Fruit fly (Drosophila melanogaster) whole organism, embryonic: ENCODE measurements around the gene CG9328.
A peak's percentile ranks its signal among the peaks of the same experiment; 100 is the strongest.

ENCODE experiments used
- ATbp ChIP-seq: fragments of 200-800 bp; sonication (Bioruptor generic); optimal IDR thresholded peaks from 2 replicates; lab custom pipeline; 2017; ENCODE audit warnings: missing biosample characterization, mild to moderate bottlenecking, missing genetic modification characterization, missing genetic modification reagents
- Atf6 ChIP-seq: fragments of 200-800 bp; sonication (Bioruptor generic); IDR thresholded peaks from 2 replicates; pipeline ENCODE4 v1.3.6; 2022; ENCODE audit warnings: missing biosample characterization, missing genetic modification characterization
- Blimp-1 ChIP-seq: fragments of 200-800 bp; sonication (Bioruptor generic); optimal IDR thresholded peaks from 3 replicates; lab custom pipeline; 2018; ENCODE audit warnings: missing biosample characterization, missing genetic modification characterization, mild to moderate bottlenecking, moderate library complexity, missing genetic modification reagents
- CG1024 ChIP-seq: fragments of 200-800 bp; sonication (Bioruptor generic); IDR thresholded peaks from 2 replicates; pipeline ENCODE4 v1.3.6; 2022; ENCODE audit warnings: missing biosample characterization, missing genetic modification characterization
- CG10654 ChIP-seq: fragments of 200-800 bp; sonication (Bioruptor generic); optimal IDR thresholded peaks from 2 replicates; lab custom pipeline; 2016; ENCODE audit warnings: missing biosample characterization, missing genetic modification characterization
- CG10959 ChIP-seq: fragments of 200-800 bp; sonication (Bioruptor generic); IDR thresholded peaks from 2 replicates; pipeline ENCODE4 v1.3.6; 2022; ENCODE audit warnings: missing biosample characterization, missing genetic modification characterization
- CG10979 ChIP-seq: fragments of 200-800 bp; sonication (Bioruptor generic); optimal IDR thresholded peaks from 2 replicates; lab custom pipeline; 2018; ENCODE audit warnings: missing biosample characterization, mild to moderate bottlenecking, missing genetic modification characterization, moderate library complexity
- CG11560 ChIP-seq: fragments of 200-800 bp; sonication (Bioruptor generic); IDR thresholded peaks from 3 replicates; pipeline ENCODE4 v1.3.6; 2022; ENCODE audit warnings: missing biosample characterization, missing genetic modification characterization
- CG12236 ChIP-seq: fragments of 200-800 bp; sonication (Bioruptor generic); optimal IDR thresholded peaks from 2 replicates; lab custom pipeline; 2016; ENCODE audit warnings: missing biosample characterization, missing genetic modification characterization
- CG14710 ChIP-seq: fragments of 200-800 bp; sonication (Bioruptor generic); optimal IDR thresholded peaks from 3 replicates; lab custom pipeline; 2019; ENCODE audit warnings: missing biosample characterization, mild to moderate bottlenecking, missing genetic modification characterization, moderate library complexity
- CG16813 ChIP-seq: fragments of 200-800 bp; sonication (Bioruptor generic); IDR thresholded peaks from 3 replicates; pipeline ENCODE4 v1.3.6; 2022; ENCODE audit warnings: missing biosample characterization, missing genetic modification characterization; ENCODE audit not compliant: partially characterized antibody
- CG17359 ChIP-seq: fragments of 200-800 bp; sonication (Bioruptor generic); optimal IDR thresholded peaks from 3 replicates; lab custom pipeline; 2018; ENCODE audit warnings: missing biosample characterization, mild to moderate bottlenecking, missing genetic modification characterization, moderate library complexity
- CG17829 ChIP-seq: fragments of 200-800 bp; optimal IDR thresholded peaks from 2 replicates; lab custom pipeline; 2019; ENCODE audit warnings: missing biosample characterization, mild to moderate bottlenecking, missing genetic modification characterization, moderate library complexity
- CG17912 ChIP-seq: fragments of 200-800 bp; sonication (Bioruptor generic); optimal IDR thresholded peaks from 2 replicates; lab custom pipeline; 2018; ENCODE audit warnings: missing biosample characterization, mild to moderate bottlenecking, missing genetic modification characterization
- CG34376 ChIP-seq: fragments of 200-800 bp; sonication (Bioruptor generic); optimal IDR thresholded peaks from 2 replicates; lab custom pipeline; 2018; ENCODE audit warnings: missing biosample characterization, mild to moderate bottlenecking, missing genetic modification characterization
- CG5953 ChIP-seq: fragments of 200-800 bp; sonication (Bioruptor generic); IDR thresholded peaks from 2 replicates; pipeline ENCODE4 v1.3.6; 2022; ENCODE audit warnings: missing biosample characterization, missing genetic modification characterization
- CG6765 ChIP-seq: fragments of 200-800 bp; sonication (Bioruptor generic); optimal IDR thresholded peaks from 3 replicates; lab custom pipeline; 2017; ENCODE audit warnings: missing biosample characterization, mild to moderate bottlenecking, missing genetic modification characterization
- CG6791 ChIP-seq: fragments of 200-800 bp; sonication (Bioruptor generic); IDR thresholded peaks from 3 replicates; pipeline ENCODE4 v1.3.6; 2022; ENCODE audit warnings: missing biosample characterization, missing genetic modification characterization; ENCODE audit not compliant: partially characterized antibody
- CG8359 ChIP-seq: fragments of 200-800 bp; sonication (Bioruptor generic); optimal IDR thresholded peaks from 2 replicates; lab custom pipeline; 2017; ENCODE audit warnings: missing biosample characterization, mild to moderate bottlenecking, missing genetic modification characterization, borderline replicate concordance
- CHES-1-like ChIP-seq: fragments of 200-800 bp; sonication (Bioruptor generic); optimal IDR thresholded peaks from 2 replicates; lab custom pipeline; 2016; ENCODE audit warnings: missing biosample characterization, missing genetic modification characterization
- Dip2 ChIP-seq: fragments of 200-800 bp; sonication (Bioruptor generic); IDR thresholded peaks from 2 replicates; pipeline ENCODE4 v1.3.6; 2022; ENCODE audit warnings: missing biosample characterization, missing genetic modification characterization
- Dp ChIP-seq: fragments of 200-800 bp; sonication (Bioruptor generic); optimal IDR thresholded peaks from 2 replicates; lab custom pipeline; 2018; ENCODE audit warnings: missing biosample characterization, mild to moderate bottlenecking, missing genetic modification characterization, moderate library complexity
- E2f1 ChIP-seq: fragments of 200-800 bp; sonication (Bioruptor generic); IDR thresholded peaks from 2 replicates; pipeline ENCODE4 v1.3.6; 2022; ENCODE audit warnings: missing biosample characterization, missing genetic modification characterization
- Eip74EF ChIP-seq, 2 experiments: fragments of 200-800 bp in 1 of 2; fragments of >200 bp in 1 of 2; sonication (Bioruptor generic) in 1 of 2; optimal IDR thresholded peaks; 2 replicates each; lab custom pipeline; 2017 to 2019; ENCODE audit warnings: missing biosample characterization in 2 of 2, missing genetic modification characterization in 2 of 2, mild to moderate bottlenecking in 1 of 2, moderate library complexity in 1 of 2
- HmgZ ChIP-seq: fragments of 200-800 bp; sonication (Bioruptor generic); optimal IDR thresholded peaks from 2 replicates; lab custom pipeline; 2018; ENCODE audit warnings: missing biosample characterization, mild to moderate bottlenecking, missing genetic modification characterization
- Rfx ChIP-seq: fragments of 200-800 bp; sonication (Bioruptor generic); IDR thresholded peaks from 2 replicates; pipeline ENCODE4 v1.3.6; 2022; ENCODE audit warnings: missing biosample characterization, missing genetic modification characterization
- Vsx1 ChIP-seq: fragments of 200-800 bp; sonication (Bioruptor generic); optimal IDR thresholded peaks from 2 replicates; lab custom pipeline; 2017; ENCODE audit warnings: missing biosample characterization, mild to moderate bottlenecking, missing genetic modification characterization, missing genetic modification reagents
- ab ChIP-seq: fragments of 200-800 bp; sonication (Bioruptor generic); optimal IDR thresholded peaks from 2 replicates; lab custom pipeline; 2016; ENCODE audit warnings: missing biosample characterization, missing genetic modification characterization
- aop ChIP-seq: fragments of 200-800 bp; sonication (Bioruptor generic); IDR thresholded peaks from 2 replicates; pipeline ENCODE4 v1.3.6; 2022; ENCODE audit warnings: missing biosample characterization, missing genetic modification characterization
- ap ChIP-seq: fragments of 200-800 bp; sonication (Bioruptor generic); IDR thresholded peaks from 2 replicates; pipeline ENCODE4 v1.3.6; 2022; ENCODE audit warnings: missing biosample characterization, missing genetic modification characterization
- btn ChIP-seq: fragments of 200-800 bp; sonication (Bioruptor generic); optimal IDR thresholded peaks from 2 replicates; lab custom pipeline; 2016; ENCODE audit warnings: missing biosample characterization, missing genetic modification characterization
- crp ChIP-seq, 2 experiments: fragments of 200-800 bp; sonication (Bioruptor generic); optimal IDR thresholded peaks; 2 replicates in 1 of 2; 3 replicates in 1 of 2; lab custom pipeline; 2017; ENCODE audit warnings: missing biosample characterization in 2 of 2, missing genetic modification characterization in 2 of 2, mild to moderate bottlenecking in 1 of 2, moderate library complexity in 1 of 2
- ham ChIP-seq: fragments of 200-800 bp; sonication (Bioruptor generic); IDR thresholded peaks from 2 replicates; pipeline ENCODE4 v1.3.6; 2022; ENCODE audit warnings: missing biosample characterization, missing genetic modification characterization
- hbn ChIP-seq: fragments of 200-800 bp; sonication (Bioruptor generic); IDR thresholded peaks from 2 replicates; pipeline ENCODE4 v1.3.6; 2022; ENCODE audit warnings: missing biosample characterization, missing genetic modification characterization; ENCODE audit not compliant: partially characterized antibody
- hkb ChIP-seq, 2 experiments: fragments of 200-800 bp in 1 of 2; fragments of >200 bp in 1 of 2; sonication (Bioruptor generic) in 1 of 2; IDR thresholded peaks in 1 of 2; optimal IDR thresholded peaks in 1 of 2; 2 replicates each; pipeline versions ENCODE4 v1.3.6 to Lab custom; 2017 to 2022; ENCODE audit warnings: missing biosample characterization in 1 of 2, missing genetic modification characterization in 1 of 2
- ken ChIP-seq: fragments of 200-800 bp; sonication (Bioruptor generic); IDR thresholded peaks from 3 replicates; pipeline ENCODE4 v1.3.6; 2022; ENCODE audit warnings: missing biosample characterization, missing genetic modification characterization
- lab ChIP-seq: fragments of 200-800 bp; sonication (Bioruptor generic); optimal IDR thresholded peaks from 3 replicates; lab custom pipeline; 2017; ENCODE audit warnings: missing biosample characterization, missing genetic modification characterization, mild to moderate bottlenecking, moderate library complexity, missing genetic modification reagents
- lilli ChIP-seq: fragments of 200-800 bp; sonication (Bioruptor generic); optimal IDR thresholded peaks from 3 replicates; lab custom pipeline; 2016; ENCODE audit warnings: missing biosample characterization, missing genetic modification characterization
- lola ChIP-seq, 3 experiments: fragments of >200 bp in 2 of 3; fragments of 200-800 bp in 1 of 3; sonication (Bioruptor generic) in 1 of 3; optimal IDR thresholded peaks; 2 replicates each; lab custom pipeline; 2017 to 2019; ENCODE audit warnings: missing biosample characterization in 3 of 3, missing genetic modification characterization in 3 of 3, mild to moderate bottlenecking in 1 of 3, moderate library complexity in 1 of 3
- pnt ChIP-seq: fragments of 200-800 bp; sonication (Bioruptor generic); optimal IDR thresholded peaks from 3 replicates; lab custom pipeline; 2016; ENCODE audit warnings: missing biosample characterization, missing genetic modification characterization
- psq ChIP-seq: fragments of 200-800 bp; sonication (Bioruptor generic); optimal IDR thresholded peaks from 2 replicates; lab custom pipeline; 2017; ENCODE audit warnings: missing biosample characterization, missing genetic modification characterization
- repo ChIP-seq: fragments of 200-800 bp; sonication (Bioruptor generic); optimal IDR thresholded peaks from 2 replicates; lab custom pipeline; 2016; ENCODE audit warnings: missing biosample characterization, missing genetic modification characterization
- sens-2 ChIP-seq: fragments of 200-800 bp; sonication (Bioruptor generic); IDR thresholded peaks from 2 replicates; pipeline ENCODE4 v1.3.6; 2022; ENCODE audit warnings: missing biosample characterization, missing genetic modification characterization
- sqz ChIP-seq: fragments of 200-800 bp; sonication (Bioruptor generic); optimal IDR thresholded peaks from 3 replicates; lab custom pipeline; 2018; ENCODE audit warnings: missing biosample characterization, mild to moderate bottlenecking, missing genetic modification characterization
- tup ChIP-seq: fragments of 200-800 bp; sonication (Bioruptor generic); optimal IDR thresholded peaks from 2 replicates; lab custom pipeline; 2016; ENCODE audit warnings: missing biosample characterization, mild to moderate bottlenecking, missing genetic modification characterization, moderate library complexity
- twi ChIP-seq: fragments of 200-800 bp; optimal IDR thresholded peaks from 2 replicates; lab custom pipeline; 2019; ENCODE audit warnings: missing biosample characterization, mild to moderate bottlenecking, missing genetic modification characterization, moderate library complexity
- usp ChIP-seq: fragments of >200 bp; optimal IDR thresholded peaks from 2 replicates; lab custom pipeline; 2017; ENCODE audit warnings: missing biosample characterization, missing genetic modification characterization
- zen2 ChIP-seq: fragments of 200-800 bp; sonication (Bioruptor generic); IDR thresholded peaks from 3 replicates; pipeline ENCODE4 v1.3.6; 2022; ENCODE audit warnings: missing biosample characterization, missing genetic modification characterization; ENCODE audit not compliant: partially characterized antibody

The CG9328 gene

DNA sequence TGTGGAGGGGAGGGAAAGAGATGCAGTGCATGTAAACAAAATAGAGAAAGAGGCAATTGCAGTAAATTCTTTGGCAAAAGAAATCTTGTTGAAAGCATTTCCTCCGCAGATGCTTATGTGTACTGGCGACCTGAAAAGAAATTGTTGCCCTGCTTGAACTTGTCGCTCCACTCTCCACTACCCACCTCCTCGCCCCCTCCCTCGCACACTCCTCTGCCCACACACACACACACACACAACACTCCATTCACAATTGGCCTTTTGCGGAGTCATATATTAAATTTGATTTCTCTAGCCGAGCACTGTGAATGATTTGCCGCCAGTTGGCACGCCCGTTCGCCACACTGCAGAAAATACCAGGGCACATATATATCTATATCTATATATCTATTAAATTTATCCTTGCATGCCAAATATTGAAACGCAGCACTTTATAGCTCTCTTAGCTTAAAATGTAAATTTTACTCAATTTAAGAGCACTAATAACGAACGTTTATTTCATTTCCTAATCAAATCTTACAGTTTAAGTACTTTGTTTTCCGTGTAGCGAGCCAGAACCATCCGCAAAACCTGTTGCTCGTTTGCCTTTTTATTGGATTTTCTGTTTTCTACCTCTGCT is 38.6 kb upstream of the CG9328 start (continued):
- TF ChIP-seq CG10979 (tag; lab: Kevin White, UChicago) (peak; percentile 68), CG17829 (peak; percentile 72), aop (GFP tag; lab: Robert Waterston, UW) (no peak), ham (GFP tag; lab: Robert Waterston, UW) (peak; percentile 26; the same call in 1 of the 2 replicates), Dp (GFP tag; lab: Kevin White, UChicago) (no peak), E2f1 (GFP tag; lab: Robert Waterston, UW) (peak; percentile 64), HmgZ (tag; lab: Kevin White, UChicago) (peak; percentile 31), CG10654 (GFP tag; lab: Kevin White, UChicago) (peak; percentile 19), CG1024 (GFP tag; lab: Robert Waterston, UW) (peak; percentile 44; the same call in 1 of the 2 replicates), CG6791 (GFP tag; lab: Robert Waterston, UW) (no peak), repo (GFP tag; lab: Kevin White, UChicago) (peak; percentile 20), pnt (GFP tag; lab: Kevin White, UChicago) (no peak), Dip2 (GFP tag; lab: Robert Waterston, UW) (no peak), sens-2 (GFP tag; lab: Robert Waterston, UW) (peak; percentile 35; the same call in 1 of the 2 replicates), ken (GFP tag; lab: Robert Waterston, UW) (peak; percentile 49; the same call in 1 of the 3 replicates), Atf6 (peak; percentile 80), CHES-1-like (GFP tag; lab: Kevin White, UChicago) (peak; percentile 37), CG6765 (peak; percentile 75), psq (GFP tag; lab: Kevin White, UChicago) (no peak), CG14710 (tag; lab: Kevin White, UChicago) (peak; percentile 29), zen2 (no peak), btn (GFP tag; lab: Kevin White, UChicago) (peak; percentile 1), Vsx1 (GFP tag; lab: Kevin White, UChicago) (peak; percentile 48), CG5953 (GFP tag; lab: Robert Waterston, UW) (no peak), Rfx (GFP tag; lab: Robert Waterston, UW) (peak; percentile 91), lab (peak; percentile 84), CG17912 (GFP tag; lab: Kevin White, UChicago) (no peak), Blimp-1 (GFP tag; lab: Kevin White, UChicago) (peak; percentile 62), CG16813 (GFP tag; lab: Robert Waterston, UW) (no peak), usp (GFP tag; lab: Kevin White, UChicago) (no peak), CG12236 (GFP tag; lab: Kevin White, UChicago) (peak; percentile 11), lilli (GFP tag; lab: Kevin White, UChicago) (peak; percentile 77), sqz (GFP tag; lab: Kevin White, UChicago) (no peak), twi (tag; lab: Kevin White, UChicago) (peak; percentile 1), ATbp (GFP tag; lab: Kevin White, UChicago) (peak; percentile 43), crp (GFP tag; optimal IDR thresholded peaks at IDR 0.05; lab: Kevin White, UChicago) (no peak), ap (peak; percentile 9; the same call in 1 of the 2 replicates), CG11560 (tag; lab: Robert Waterston, UW) (peak; percentile 59; the same call in 1 of the 3 replicates), hbn (no peak), CG17359 (tag; lab: Kevin White, UChicago) (peak; percentile 68), ab (GFP tag; lab: Kevin White, UChicago) (no peak), CG34376 (GFP tag; lab: Kevin White, UChicago) (peak; percentile 40), lola (GFP tag; optimal IDR thresholded peaks at IDR 0.05; lab: Kevin White, UChicago) (peak in 1 of 3 experiments; percentile 30), tup (GFP tag; lab: Kevin White, UChicago) (no peak), hkb (optimal IDR thresholded peaks at IDR 0.05; lab: Kevin White, UChicago) (no peak), hkb (GFP tag; IDR thresholded peaks at IDR 0.05; lab: Robert Waterston, UW) (peak; percentile 69), CG10959 (GFP tag; lab: Robert Waterston, UW) (peak; percentile 42), CG8359 (peak; percentile 44), Eip74EF (GFP tag; optimal IDR thresholded peaks at IDR 0.05; lab: Kevin White, UChicago) (no peak)
